Worm (Caenorhabditis elegans) whole organism, L1 larva: Measurements from ENCODE around the gene T24D8.6.

ENCODE experiments used
- C04F5.9 ChIP-seq: sonication (generic microtip); optimal IDR thresholded peaks from 2 replicates; lab custom pipeline; 2016; ENCODE audit warnings: missing genetic modification characterization, missing compliant biosample characterization
- Y116A8C.19 ChIP-seq: sonication (generic microtip); optimal IDR thresholded peaks from 2 replicates; lab custom pipeline; 2016; ENCODE audit warnings: missing compliant biosample characterization, missing genetic modification characterization, borderline replicate concordance
- aly-2 ChIP-seq: fragments of 150-350 bp; optimal IDR thresholded peaks from 2 replicates; lab custom pipeline; 2014; ENCODE audit warnings: missing biosample characterization, missing genetic modification characterization
- ceh-63 ChIP-seq: fragments of 200-800 bp; sonication (Bioruptor generic); optimal IDR thresholded peaks from 2 replicates; lab custom pipeline; 2018; ENCODE audit warnings: mild to moderate bottlenecking, missing genetic modification characterization, missing compliant biosample characterization
- ceh-8 ChIP-seq: fragments of 200-800 bp; sonication (Bioruptor generic); optimal IDR thresholded peaks from 2 replicates; lab custom pipeline; 2018; ENCODE audit warnings: mild to moderate bottlenecking, missing genetic modification characterization, moderate library complexity, missing compliant biosample characterization
- ceh-82 ChIP-seq, 3 experiments: fragments of 150-350 bp in 1 of 3; sonication (generic microtip) in 2 of 3; optimal IDR thresholded peaks; 2 replicates each; lab custom pipeline; 2014 to 2017; ENCODE audit warnings: missing biosample characterization in 3 of 3, missing genetic modification characterization in 3 of 3
- ceh-88 ChIP-seq: fragments of 200-800 bp; sonication (Bioruptor generic); IDR thresholded peaks from 2 replicates; pipeline ENCODE4 v1.3.6; 2022; ENCODE audit warnings: missing genetic modification characterization, missing compliant biosample characterization
- dpl-1 ChIP-seq, 3 experiments: fragments of 150-350 bp in 2 of 3; sonication (generic microtip) in 1 of 3; optimal IDR thresholded peaks; 2 replicates each; lab custom pipeline; 2014 to 2017; ENCODE audit warnings: missing biosample characterization in 3 of 3, missing genetic modification characterization in 3 of 3, missing genetic modification reagents in 3 of 3
- dsc-1 ChIP-seq: sonication (generic microtip); optimal IDR thresholded peaks from 2 replicates; lab custom pipeline; 2016; ENCODE audit warnings: mild to moderate bottlenecking, missing genetic modification characterization, missing compliant biosample characterization
- efl-1 ChIP-seq, 4 experiments: fragments of 150-350 bp; optimal IDR thresholded peaks in 3 of 4; peaks in 1 of 4; 1 replicate in 1 of 4; 2 replicates in 3 of 4; lab custom pipeline; 2014; ENCODE audit warnings: missing biosample characterization in 2 of 4, missing genetic modification characterization in 2 of 4, missing genetic modification reagents in 2 of 4
- egl-27 ChIP-seq, 2 experiments: fragments of 150-350 bp in 1 of 2; sonication (generic microtip); optimal IDR thresholded peaks; 3 replicates each; lab custom pipeline; 2017 to 2018; ENCODE audit warnings: missing biosample characterization in 2 of 2, missing genetic modification characterization in 2 of 2, missing genetic modification reagents in 2 of 2
- fkh-4 ChIP-seq: sonication (generic microtip); optimal IDR thresholded peaks from 2 replicates; lab custom pipeline; 2016; ENCODE audit warnings: missing compliant biosample characterization, missing genetic modification characterization, borderline replicate concordance
- fkh-8 ChIP-seq: sonication (generic microtip); optimal IDR thresholded peaks from 2 replicates; lab custom pipeline; 2016; ENCODE audit warnings: mild to moderate bottlenecking, missing genetic modification characterization, missing compliant biosample characterization
- fos-1 ChIP-seq: fragments of 150-350 bp; optimal IDR thresholded peaks from 2 replicates; lab custom pipeline; 2014; ENCODE audit warnings: missing biosample characterization, missing genetic modification characterization
- grh-1 ChIP-seq: fragments of 200-800 bp; sonication (Bioruptor generic); IDR thresholded peaks from 2 replicates; pipeline ENCODE4 v1.3.6; 2022; ENCODE audit warnings: missing genetic modification reagents, missing genetic modification characterization, missing compliant biosample characterization
- jun-1 ChIP-seq: fragments of 150-350 bp; optimal IDR thresholded peaks from 2 replicates; lab custom pipeline; 2014; ENCODE audit warnings: missing biosample characterization, missing genetic modification reagents, missing genetic modification characterization
- lin-13 ChIP-seq: fragments of 150-350 bp; optimal IDR thresholded peaks from 2 replicates; lab custom pipeline; 2014; ENCODE audit warnings: missing biosample characterization, missing genetic modification reagents, missing genetic modification characterization
- lin-15B ChIP-seq: fragments of 150-350 bp; sonication (generic microtip); optimal IDR thresholded peaks from 3 replicates; lab custom pipeline; 2014; ENCODE audit warnings: missing biosample characterization, missing genetic modification characterization
- lin-35 ChIP-seq, 2 experiments: fragments of 150-350 bp; optimal IDR thresholded peaks; 2 replicates each; lab custom pipeline; 2014; ENCODE audit warnings: missing biosample characterization in 2 of 2, missing genetic modification characterization in 2 of 2, missing genetic modification reagents in 2 of 2
- lsy-2 ChIP-seq, 2 experiments: fragments of 150-350 bp; optimal IDR thresholded peaks; 2 replicates each; lab custom pipeline; 2014; ENCODE audit warnings: missing biosample characterization in 2 of 2, missing genetic modification characterization in 2 of 2
- mdl-1 ChIP-seq, 2 experiments: fragments of 150-350 bp; optimal IDR thresholded peaks; 2 replicates each; lab custom pipeline; 2014 to 2017; ENCODE audit warnings: missing biosample characterization in 2 of 2, missing genetic modification characterization in 2 of 2, inconsistent platforms in 1 of 2
- mep-1 ChIP-seq: fragments of 150-350 bp; optimal IDR thresholded peaks from 2 replicates; lab custom pipeline; 2014; ENCODE audit warnings: missing biosample characterization, missing genetic modification characterization
- nhr-11 ChIP-seq: fragments of 150-350 bp; optimal IDR thresholded peaks from 2 replicates; lab custom pipeline; 2014; ENCODE audit warnings: missing biosample characterization, missing genetic modification characterization
- nhr-20 ChIP-seq: sonication (generic microtip); optimal IDR thresholded peaks from 2 replicates; lab custom pipeline; 2016; ENCODE audit warnings: mild to moderate bottlenecking, missing genetic modification characterization, missing compliant biosample characterization
- nhr-77 ChIP-seq: fragments of 150-350 bp; optimal IDR thresholded peaks from 2 replicates; lab custom pipeline; 2014; ENCODE audit warnings: missing biosample characterization, missing genetic modification characterization
- pag-3 ChIP-seq: sonication (generic microtip); optimal IDR thresholded peaks from 2 replicates; lab custom pipeline; 2017; ENCODE audit warnings: missing genetic modification characterization, mild to moderate bottlenecking, missing compliant biosample characterization, antibody characterized with exemption, borderline replicate concordance; ENCODE audit not compliant: insufficient read depth
- pax-3 ChIP-seq: fragments of 200-800 bp; sonication (Bioruptor generic); optimal IDR thresholded peaks from 2 replicates; lab custom pipeline; 2018; ENCODE audit warnings: mild to moderate bottlenecking, missing genetic modification characterization, moderate library complexity, missing compliant biosample characterization
- snpc-4 ChIP-seq: fragments of 150-350 bp; optimal IDR thresholded peaks from 2 replicates; lab custom pipeline; 2014; ENCODE audit warnings: missing biosample characterization, missing genetic modification characterization
- sox-4 ChIP-seq: sonication (generic microtip); optimal IDR thresholded peaks from 2 replicates; lab custom pipeline; 2016; ENCODE audit warnings: missing genetic modification characterization, missing compliant biosample characterization
- tbx-2 ChIP-seq: sonication (generic microtip); optimal IDR thresholded peaks from 2 replicates; lab custom pipeline; 2016; ENCODE audit warnings: missing genetic modification characterization, missing compliant biosample characterization
- unc-62 ChIP-seq: fragments of 150-350 bp; optimal IDR thresholded peaks from 2 replicates; lab custom pipeline; 2014; ENCODE audit warnings: missing biosample characterization, missing genetic modification reagents, missing genetic modification characterization
- unc-86 ChIP-seq: sonication (generic microtip); optimal IDR thresholded peaks from 2 replicates; lab custom pipeline; 2016; ENCODE audit warnings: missing genetic modification characterization, missing compliant biosample characterization
- unc-98 ChIP-seq: fragments of 200-800 bp; sonication (Bioruptor generic); IDR thresholded peaks from 2 replicates; pipeline ENCODE4 v1.3.6; 2022; ENCODE audit warnings: missing genetic modification characterization, missing compliant biosample characterization
- xbp-1 ChIP-seq: sonication (generic microtip); optimal IDR thresholded peaks from 2 replicates; lab custom pipeline; 2016; ENCODE audit warnings: missing genetic modification characterization, missing compliant biosample characterization

Gene T24D8.6

DNA sequence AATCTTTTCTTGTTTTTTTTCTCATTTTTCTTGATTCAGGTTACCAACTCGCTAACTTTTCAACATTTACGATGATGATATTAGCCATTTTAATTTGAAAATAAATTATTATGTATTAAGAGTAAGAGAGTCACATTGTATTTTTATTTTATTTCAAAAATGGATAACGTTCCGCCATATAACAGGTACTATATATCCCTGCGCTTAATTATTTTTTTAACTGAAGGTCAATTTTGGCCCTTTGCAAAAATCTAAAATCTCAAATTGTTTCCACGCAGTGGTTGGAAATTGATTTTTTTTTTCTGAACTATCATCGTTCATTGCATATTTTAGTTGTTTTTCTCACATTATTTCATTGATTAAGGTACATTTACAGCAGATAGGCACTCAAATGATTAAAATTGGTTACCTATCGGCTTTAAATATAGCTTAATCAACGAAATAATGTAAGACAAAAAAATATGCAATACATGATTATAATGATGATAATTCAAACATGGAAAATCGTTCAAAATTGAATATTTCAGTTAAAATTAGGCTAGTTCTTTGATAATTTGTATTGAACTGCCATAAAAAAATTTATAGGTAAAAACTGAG is 989 bp downstream of the T24D8.6 start (continued):
- TF ChIP-seq pag-3 (tag; lab: Kevin White, UChicago) (no peak), unc-86 (tag; lab: Kevin White, UChicago) (no peak), fkh-4 (tag; lab: Kevin White, UChicago) (no peak), lsy-2 (tag; optimal IDR thresholded peaks at IDR 0.05; lab: Kevin White, UChicago) (peak; percentile 87 to 88), fos-1 (peak; percentile 78), nhr-11 (tag; lab: Kevin White, UChicago) (peak; percentile 96), snpc-4 (tag; lab: Kevin White, UChicago) (peak; percentile 67), unc-98 (no peak), mdl-1 (tag; optimal IDR thresholded peaks at IDR 0.05; lab: Kevin White, UChicago) (peak in 1 of 2 experiments; percentile 23), lin-13 (GFP tag; lab: Kevin White, UChicago) (peak; percentile 85), fkh-8 (peak; percentile 89), ceh-8 (GFP tag; lab: Kevin White, UChicago) (peak; percentile 88), tbx-2 (tag; lab: Kevin White, UChicago) (peak; percentile 83), lin-35 (GFP tag; optimal IDR thresholded peaks at IDR 0.05; lab: Kevin White, UChicago) (peak; percentile 24 to 81), xbp-1 (tag; lab: Kevin White, UChicago) (peak; percentile 73), ceh-88 (GFP tag; lab: Robert Waterston, UW) (peak; percentile 81), dpl-1 (GFP tag; optimal IDR thresholded peaks at IDR 0.05; lab: Kevin White, UChicago) (peak in 2 of 3 experiments; percentile 23 to 37), aly-2 (tag; lab: Kevin White, UChicago) (peak; percentile 50), mep-1 (peak; percentile 94), unc-62 (GFP tag; lab: Kevin White, UChicago) (no peak), nhr-77 (tag; lab: Kevin White, UChicago) (peak; percentile 85), nhr-20 (tag; lab: Kevin White, UChicago) (peak; percentile 87), jun-1 (tag; lab: Kevin White, UChicago) (peak; percentile 94), egl-27 (tag; optimal IDR thresholded peaks at IDR 0.05; lab: Kevin White, UChicago) (no peak), ceh-63 (GFP tag; lab: Kevin White, UChicago) (no peak), C04F5.9 (tag; lab: Kevin White, UChicago) (peak; percentile 38), grh-1 (GFP tag; lab: Robert Waterston, UW) (peak; percentile 82), Y116A8C.19 (tag; lab: Kevin White, UChicago) (no peak), lin-15B (no peak), dsc-1 (tag; lab: Kevin White, UChicago) (peak; percentile 59), pax-3 (peak; percentile 71), sox-4 (tag; lab: Kevin White, UChicago) (peak; percentile 88), ceh-82 (tag; optimal IDR thresholded peaks at IDR 0.05; lab: Kevin White, UChicago) (peak; percentile 52 to 85 (median 81)), efl-1 (optimal IDR thresholded peaks at IDR 0.05; lab: Kevin White, UChicago) (peak; percentile 55 to 62), efl-1 (GFP tag; optimal IDR thresholded peaks at IDR 0.05 in 1 of 2; lab: Kevin White, UChicago) (peak in 1 of 2 experiments; percentile 94)

DNA sequence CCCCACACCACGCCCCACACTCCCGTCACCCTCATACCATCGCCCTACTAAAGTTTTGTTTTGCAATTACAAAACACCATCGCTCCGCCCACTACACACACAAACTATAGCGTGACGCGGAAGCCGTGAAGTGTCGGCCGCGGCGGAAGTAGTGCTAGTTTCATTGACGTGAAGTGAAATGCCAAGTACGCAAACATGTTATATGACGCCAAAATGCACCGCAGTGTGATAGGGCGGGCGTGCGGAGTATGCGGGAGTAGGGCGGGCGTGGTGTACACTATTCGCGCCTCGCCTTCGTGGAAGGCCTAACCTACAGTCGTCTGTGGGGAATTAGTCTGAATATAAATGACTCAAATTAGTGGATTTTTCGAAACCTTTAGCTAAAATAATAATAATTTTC is 2.9 kb downstream of the T24D8.6 start:
- TF ChIP-seq snpc-4 (tag; lab: Kevin White, UChicago) (peak; percentile 65), efl-1 (optimal IDR thresholded peaks at IDR 0.05; lab: Kevin White, UChicago) (no peak), efl-1 (GFP tag; optimal IDR thresholded peaks at IDR 0.05 in 1 of 2; lab: Kevin White, UChicago) (no peak)

DNA sequence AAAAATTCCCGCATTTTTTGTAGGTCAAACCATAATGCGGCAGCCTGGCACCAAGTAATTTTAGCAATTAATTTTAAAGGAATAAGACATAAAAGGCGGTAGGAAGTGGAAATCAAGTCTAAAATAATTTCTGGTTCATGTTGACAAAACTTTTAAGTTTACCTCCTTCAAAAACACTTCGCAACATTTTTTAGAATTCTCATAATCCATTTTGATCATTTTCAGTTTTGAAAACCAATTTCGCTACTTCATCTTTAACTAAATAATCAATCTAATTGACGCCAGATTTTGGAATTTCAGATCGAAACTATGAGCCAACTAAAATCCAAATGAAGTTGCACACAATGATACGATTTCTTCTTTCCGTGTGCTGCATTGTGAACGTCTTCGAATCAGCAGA is 6.0 kb downstream of the T24D8.6 start, which contains the start of gene lgc-40:
Gene lgc-40, plus strand, starts transcription at position 301 of the 400 bp plus-strand sequence.
- TF ChIP-seq lin-35 (GFP tag; optimal IDR thresholded peaks at IDR 0.05; lab: Kevin White, UChicago) (no peak), efl-1 (optimal IDR thresholded peaks at IDR 0.05; lab: Kevin White, UChicago) (no peak), efl-1 (GFP tag; optimal IDR thresholded peaks at IDR 0.05 in 1 of 2; lab: Kevin White, UChicago) (peak in 1 of 2 experiments; percentile 73)
